Fruit fly (Drosophila melanogaster): Measurements from ENCODE around the gene Seipin.

Seipin gene

DNA sequence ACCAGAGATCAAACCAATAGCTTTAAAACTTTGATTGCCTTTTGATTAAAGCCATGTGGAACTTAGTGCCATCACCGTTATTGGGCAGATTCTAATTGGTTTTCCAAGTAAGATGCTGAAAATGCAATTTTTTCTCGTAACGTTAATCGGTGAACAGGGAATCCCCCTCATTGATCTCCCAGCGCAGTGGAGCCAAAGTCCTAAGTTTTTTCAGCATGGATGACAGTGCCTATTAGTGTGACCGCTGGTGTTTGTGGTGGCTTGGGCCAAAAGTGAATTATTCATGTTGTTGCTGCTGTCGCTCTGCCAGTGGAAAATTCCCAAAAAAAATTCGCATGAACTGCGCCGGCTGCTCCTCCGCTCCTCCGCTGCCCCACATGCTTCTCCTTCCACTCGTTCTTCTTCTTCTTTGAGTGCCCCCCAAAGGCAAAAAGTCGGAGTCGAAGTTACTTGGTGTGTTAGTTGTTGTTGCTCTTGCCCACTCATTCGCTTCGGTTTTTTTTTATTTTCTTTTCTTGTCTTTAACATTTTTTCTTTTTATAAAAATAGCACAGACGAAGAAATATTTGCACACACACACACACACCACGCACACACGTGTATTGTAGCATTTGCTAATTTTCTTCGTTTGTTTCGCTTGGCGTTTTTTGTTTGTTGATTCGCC, 28.5 kb downstream of the Seipin start (continued):
- TF ChIP-seq Eip75B (GFP tag; optimal IDR thresholded peaks at IDR 0.05): peak; percentile 26
- TF ChIP-seq Blimp-1 (GFP tag; optimal IDR thresholded peaks at IDR 0.05): peak; percentile 24
- TF ChIP-seq Sox15 (GFP tag; optimal IDR thresholded peaks at IDR 0.05): peak; percentile 45
- peak; percentile 61 for TF ChIP-seq svp (GFP tag)
- TF ChIP-seq Hr38 (GFP tag; optimal IDR thresholded peaks at IDR 0.05): no peak
- no peak for TF ChIP-seq dsx (GFP tag; optimal IDR thresholded peaks at IDR 0.05; ENCODE audit: poor library complexity, severe bottlenecking)
- peak; percentile 71 for TF ChIP-seq Met (GFP tag; optimal IDR thresholded peaks at IDR 0.05)
- TF ChIP-seq CG3032 (tag; optimal IDR thresholded peaks at IDR 0.05): peak; percentile 50
- peak; percentile 43 for TF ChIP-seq CG10669 (GFP tag; optimal IDR thresholded peaks at IDR 0.05)
- peak; percentile 21 for TF ChIP-seq CG10631 (GFP tag; optimal IDR thresholded peaks at IDR 0.05)
- TF ChIP-seq Hr4 (GFP tag; optimal IDR thresholded peaks at IDR 0.05): peak; percentile 48
- TF ChIP-seq dac (GFP tag; optimal IDR thresholded peaks at IDR 0.05): peak; percentile 66
- peak; percentile 27 for TF ChIP-seq Ets96B (tag; optimal IDR thresholded peaks at IDR 0.05)
- no peak for TF ChIP-seq CG11762 (GFP tag; optimal IDR thresholded peaks at IDR 0.05; ENCODE audit: insufficient read depth)
- peak; percentile 30 for TF ChIP-seq fd59A (GFP tag; optimal IDR thresholded peaks at IDR 0.05)
- TF ChIP-seq CG31627 (GFP tag; optimal IDR thresholded peaks at IDR 0.05): peak; percentile 72
- TF ChIP-seq CG32006 (GFP tag; optimal IDR thresholded peaks at IDR 0.05): peak; percentile 62
- TF ChIP-seq CG6854 (GFP tag; optimal IDR thresholded peaks at IDR 0.05): peak; percentile 0
- TF ChIP-seq CG8119 (GFP tag; IDR thresholded peaks at IDR 0.05): peak; percentile 54
- peak; percentile 18 for TF ChIP-seq CG34406 (GFP tag; optimal IDR thresholded peaks at IDR 0.05)
- peak; percentile 66 for TF ChIP-seq Eip93F (GFP tag; optimal IDR thresholded peaks at IDR 0.05)
- TF ChIP-seq spab (GFP tag; optimal IDR thresholded peaks at IDR 0.05): no peak
- TF ChIP-seq CG7368 (GFP tag; optimal IDR thresholded peaks at IDR 0.05): peak; percentile 52
- TF ChIP-seq cyc (GFP tag; optimal IDR thresholded peaks at IDR 0.05): peak; percentile 62
- peak in 1 of 2 experiments; percentile 12 for TF ChIP-seq salr (GFP tag; optimal IDR thresholded peaks at IDR 0.05)
- TF ChIP-seq esn (GFP tag; optimal IDR thresholded peaks at IDR 0.05): peak; percentile 15
- peak; percentile 37 for TF ChIP-seq CG8632 (GFP tag; optimal IDR thresholded peaks at IDR 0.05)
- TF ChIP-seq pdm3 (GFP tag; optimal IDR thresholded peaks at IDR 0.05): peak; percentile 57
- no peak for TF ChIP-seq fkh (GFP tag; optimal IDR thresholded peaks at IDR 0.05)

DNA sequence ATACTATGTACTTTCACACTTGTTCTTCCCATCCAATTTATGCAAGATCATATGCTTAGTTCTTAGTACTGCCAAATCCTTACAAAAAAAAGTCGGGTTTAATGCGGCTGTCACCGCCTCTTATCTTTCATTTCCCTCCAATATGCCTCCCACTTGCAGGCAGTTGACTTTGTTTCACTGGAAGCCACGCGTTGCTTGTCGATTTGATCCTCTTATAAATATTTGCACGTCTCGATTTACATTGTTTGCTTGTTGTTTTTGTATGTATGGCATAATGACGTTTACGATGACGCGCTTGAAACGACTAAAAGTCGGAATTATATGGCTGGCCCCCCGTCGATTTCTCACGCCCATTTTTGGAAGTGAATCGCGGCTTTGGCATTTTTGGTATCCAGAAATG, 29.4 kb downstream of the Seipin start:
- no peak for TF ChIP-seq lz (GFP tag; optimal IDR thresholded peaks at IDR 0.05)
- TF ChIP-seq CG11762 (GFP tag; optimal IDR thresholded peaks at IDR 0.05; ENCODE audit: insufficient read depth): no peak
- no peak for TF ChIP-seq net (GFP tag; optimal IDR thresholded peaks at IDR 0.05)
- TF ChIP-seq cyc (GFP tag; optimal IDR thresholded peaks at IDR 0.05): no peak
- TF ChIP-seq Hr38 (GFP tag; optimal IDR thresholded peaks at IDR 0.05): no peak
- TF ChIP-seq CG10631 (GFP tag; optimal IDR thresholded peaks at IDR 0.05): no peak
- TF ChIP-seq fd85E (GFP tag; optimal IDR thresholded peaks at IDR 0.05): no peak
- TF ChIP-seq topi (GFP tag; optimal IDR thresholded peaks at IDR 0.05): no peak
- no peak for TF ChIP-seq Ets96B (tag; optimal IDR thresholded peaks at IDR 0.05)
- TF ChIP-seq Gug (GFP tag; IDR thresholded peaks at IDR 0.05): no peak
- TF ChIP-seq fd59A (GFP tag; optimal IDR thresholded peaks at IDR 0.05): no peak
- TF ChIP-seq Sox102F (GFP tag; optimal IDR thresholded peaks at IDR 0.05): no peak
- no peak for TF ChIP-seq CG11902 (GFP tag; optimal IDR thresholded peaks at IDR 0.05)
- peak; percentile 53 for TF ChIP-seq dsx (GFP tag; optimal IDR thresholded peaks at IDR 0.05; ENCODE audit: poor library complexity, severe bottlenecking)
- TF ChIP-seq salr (GFP tag; optimal IDR thresholded peaks at IDR 0.05): no peak
- TF ChIP-seq CG8632 (GFP tag; optimal IDR thresholded peaks at IDR 0.05): no peak
- peak; percentile 26 for TF ChIP-seq Eip78C (GFP tag)
- no peak for TF ChIP-seq CG34406 (GFP tag; optimal IDR thresholded peaks at IDR 0.05)
- no peak for TF ChIP-seq Hr4 (GFP tag; optimal IDR thresholded peaks at IDR 0.05)
- no peak for TF ChIP-seq CG15336 (GFP tag; IDR thresholded peaks at IDR 0.05)
- TF ChIP-seq CG31627 (GFP tag; optimal IDR thresholded peaks at IDR 0.05): no peak
- no peak for TF ChIP-seq CG6808 (GFP tag; optimal IDR thresholded peaks at IDR 0.05)
- TF ChIP-seq CG16779 (tag; optimal IDR thresholded peaks at IDR 0.05): no peak
- no peak for TF ChIP-seq CG4318 (GFP tag; optimal IDR thresholded peaks at IDR 0.05)
- TF ChIP-seq pdm3 (GFP tag; optimal IDR thresholded peaks at IDR 0.05): no peak
- no peak for TF ChIP-seq Blimp-1 (GFP tag; optimal IDR thresholded peaks at IDR 0.05)
- peak; percentile 24 for TF ChIP-seq fkh (GFP tag; optimal IDR thresholded peaks at IDR 0.05)
- no peak for TF ChIP-seq CG7368 (GFP tag; optimal IDR thresholded peaks at IDR 0.05)
- TF ChIP-seq CG11294 (GFP tag; IDR thresholded peaks at IDR 0.05): no peak
- no peak for TF ChIP-seq vri (GFP tag; optimal IDR thresholded peaks at IDR 0.05)
- peak; percentile 14 for TF ChIP-seq Met (GFP tag; optimal IDR thresholded peaks at IDR 0.05)
- TF ChIP-seq CG9139 (GFP tag; optimal IDR thresholded peaks at IDR 0.05): no peak
- no peak for TF ChIP-seq CG6276 (GFP tag; optimal IDR thresholded peaks at IDR 0.05)
- peak; percentile 77 for TF ChIP-seq svp (GFP tag)
- TF ChIP-seq CG3919 (GFP tag; optimal IDR thresholded peaks at IDR 0.05): no peak
- TF ChIP-seq OdsH (GFP tag; optimal IDR thresholded peaks at IDR 0.05): no peak

Data from whole organism, prepupa.